Fruit fly (Drosophila melanogaster) whole organism, adult: ENCODE results near the gene CG12560.

Source experiments
- CG33017 ChIP-seq: fragments of 200-800 bp; sonication (Bioruptor generic); optimal IDR thresholded peaks from 2 replicates; lab custom pipeline; 2018; ENCODE audit warnings: missing biosample characterization, mild to moderate bottlenecking, missing genetic modification characterization, moderate library complexity
- Clk ChIP-seq: fragments of 200-800 bp; sonication (Bioruptor generic); optimal IDR thresholded peaks from 2 replicates; lab custom pipeline; 2017; ENCODE audit warnings: missing biosample characterization, missing genetic modification characterization

dm6 chr2L:8043282-8043668, 34.0 kb upstream of the CG12560 start, which contains the start of gene Megf8:
- no peak for TF ChIP-seq Clk (GFP tag; lab: Kevin White, UChicago)
- TF ChIP-seq CG33017 (tag; lab: Kevin White, UChicago) = no peak
